Fruit fly (Drosophila melanogaster) whole organism, embryonic: ENCODE data around the gene mRpL13.

Source experiments
- Adf1 ChIP-seq: fragments of 200-800 bp; sonication (Bioruptor generic); IDR thresholded peaks from 2 replicates; pipeline ENCODE4 v1.3.6; 2022; ENCODE audit warnings: missing biosample characterization, missing genetic modification characterization
- CG10274 ChIP-seq: fragments of 200-800 bp; sonication (Bioruptor generic); optimal IDR thresholded peaks from 3 replicates; lab custom pipeline; 2017; ENCODE audit warnings: missing biosample characterization, mild to moderate bottlenecking, missing genetic modification characterization
- CG10543 ChIP-seq: fragments of 200-800 bp; sonication (Bioruptor generic); optimal IDR thresholded peaks from 3 replicates; lab custom pipeline; 2017; ENCODE audit warnings: missing biosample characterization, mild to moderate bottlenecking, missing genetic modification characterization, moderate library complexity
- CG11695 ChIP-seq: fragments of 200-800 bp; sonication (Bioruptor generic); IDR thresholded peaks from 3 replicates; pipeline ENCODE4 v1.3.6; 2022; ENCODE audit warnings: missing biosample characterization, missing genetic modification characterization
- CG12236 ChIP-seq: fragments of 200-800 bp; sonication (Bioruptor generic); optimal IDR thresholded peaks from 2 replicates; lab custom pipeline; 2016; ENCODE audit warnings: missing biosample characterization, missing genetic modification characterization
- CG12299 ChIP-seq: fragments of 200-800 bp; sonication (Bioruptor generic); optimal IDR thresholded peaks from 2 replicates; lab custom pipeline; 2018; ENCODE audit warnings: missing biosample characterization, mild to moderate bottlenecking, missing genetic modification characterization
- CG1233 ChIP-seq: fragments of 200-800 bp; sonication (Bioruptor generic); optimal IDR thresholded peaks from 4 replicates; lab custom pipeline; 2018; ENCODE audit warnings: missing biosample characterization, mild to moderate bottlenecking, missing genetic modification characterization
- CG13296 ChIP-seq: fragments of 200-800 bp; sonication (Bioruptor generic); optimal IDR thresholded peaks from 3 replicates; lab custom pipeline; 2018; ENCODE audit warnings: missing biosample characterization, mild to moderate bottlenecking, missing genetic modification characterization
- CG15514 ChIP-seq: fragments of 200-800 bp; sonication (Bioruptor generic); optimal IDR thresholded peaks from 3 replicates; lab custom pipeline; 2017; ENCODE audit warnings: missing biosample characterization, missing genetic modification characterization, mild to moderate bottlenecking, moderate library complexity, missing genetic modification reagents
- CG17186 ChIP-seq: fragments of 200-800 bp; sonication (Bioruptor generic); optimal IDR thresholded peaks from 3 replicates; lab custom pipeline; 2017; ENCODE audit warnings: missing biosample characterization, missing genetic modification reagents, missing genetic modification characterization
- CG33557 ChIP-seq: fragments of 200-800 bp; sonication (Bioruptor generic); optimal IDR thresholded peaks from 2 replicates; lab custom pipeline; 2019; ENCODE audit warnings: missing biosample characterization, mild to moderate bottlenecking, missing genetic modification characterization, moderate library complexity
- CG34376 ChIP-seq: fragments of 200-800 bp; sonication (Bioruptor generic); optimal IDR thresholded peaks from 2 replicates; lab custom pipeline; 2018; ENCODE audit warnings: missing biosample characterization, mild to moderate bottlenecking, missing genetic modification characterization
- CG4282 ChIP-seq: fragments of 200-800 bp; sonication (Bioruptor generic); optimal IDR thresholded peaks from 2 replicates; lab custom pipeline; 2016; ENCODE audit warnings: missing biosample characterization, missing genetic modification characterization
- CG4730 ChIP-seq: fragments of 200-800 bp; sonication (Bioruptor generic); IDR thresholded peaks from 2 replicates; pipeline ENCODE4 v1.3.6; 2022; ENCODE audit warnings: missing biosample characterization, missing genetic modification characterization
- CG6254 ChIP-seq: fragments of 200-800 bp; sonication (Bioruptor generic); optimal IDR thresholded peaks from 3 replicates; lab custom pipeline; 2017; ENCODE audit warnings: mild to moderate bottlenecking, missing biosample characterization, missing genetic modification reagents, missing genetic modification characterization
- CG6654 ChIP-seq: fragments of 200-800 bp; sonication (Bioruptor generic); optimal IDR thresholded peaks from 2 replicates; lab custom pipeline; 2017; ENCODE audit warnings: missing biosample characterization, mild to moderate bottlenecking, missing genetic modification characterization
- CG6689 ChIP-seq: fragments of 200-800 bp; sonication (Bioruptor generic); IDR thresholded peaks from 2 replicates; pipeline ENCODE4 v1.3.6; 2022; ENCODE audit warnings: missing biosample characterization, missing genetic modification characterization
- CG6854 ChIP-seq: fragments of 200-800 bp; sonication (Bioruptor generic); optimal IDR thresholded peaks from 3 replicates; lab custom pipeline; 2017; ENCODE audit warnings: missing biosample characterization, mild to moderate bottlenecking, missing genetic modification characterization
- CG7372 ChIP-seq: fragments of 200-800 bp; sonication (Bioruptor generic); IDR thresholded peaks from 2 replicates; pipeline ENCODE4 v1.3.6; 2022; ENCODE audit warnings: missing biosample characterization, missing genetic modification characterization
- CG7963 ChIP-seq: fragments of 200-800 bp; sonication (Bioruptor generic); IDR thresholded peaks from 3 replicates; pipeline ENCODE4 v1.3.6; 2022; ENCODE audit warnings: missing biosample characterization, missing genetic modification characterization; ENCODE audit not compliant: partially characterized antibody
- CG8281 ChIP-seq: fragments of 200-800 bp; sonication (Bioruptor generic); optimal IDR thresholded peaks from 2 replicates; lab custom pipeline; 2018; ENCODE audit warnings: missing biosample characterization, mild to moderate bottlenecking, missing genetic modification characterization, moderate library complexity
- CG8478 ChIP-seq: fragments of >200 bp; optimal IDR thresholded peaks from 2 replicates; lab custom pipeline; 2018
- CG8944 ChIP-seq: fragments of 200-800 bp; sonication (Bioruptor generic); optimal IDR thresholded peaks from 3 replicates; lab custom pipeline; 2016; ENCODE audit warnings: missing biosample characterization, missing genetic modification characterization
- CG9215 ChIP-seq: fragments of 200-800 bp; sonication (Bioruptor generic); IDR thresholded peaks from 2 replicates; pipeline ENCODE4 v1.3.6; 2022; ENCODE audit warnings: missing biosample characterization, missing genetic modification characterization
- CG9797 ChIP-seq: fragments of 200-800 bp; sonication (Bioruptor generic); optimal IDR thresholded peaks from 3 replicates; lab custom pipeline; 2018; ENCODE audit warnings: missing biosample characterization, mild to moderate bottlenecking, missing genetic modification characterization
- Doc3 ChIP-seq: fragments of 200-800 bp; sonication (Bioruptor generic); IDR thresholded peaks from 3 replicates; pipeline ENCODE4 v1.3.6; 2022; ENCODE audit warnings: missing biosample characterization, missing genetic modification characterization; ENCODE audit not compliant: partially characterized antibody
- HmgZ ChIP-seq: fragments of 200-800 bp; sonication (Bioruptor generic); optimal IDR thresholded peaks from 2 replicates; lab custom pipeline; 2018; ENCODE audit warnings: missing biosample characterization, mild to moderate bottlenecking, missing genetic modification characterization
- Hr51 ChIP-seq, 2 experiments: fragments of 200-800 bp; sonication (Bioruptor generic); optimal IDR thresholded peaks; 2 replicates in 1 of 2; 3 replicates in 1 of 2; lab custom pipeline; 2016 to 2018; ENCODE audit warnings: missing biosample characterization in 2 of 2, missing genetic modification characterization in 2 of 2, mild to moderate bottlenecking in 1 of 2, moderate library complexity in 1 of 2
- Meics ChIP-seq: fragments of 200-800 bp; sonication (Bioruptor generic); optimal IDR thresholded peaks from 2 replicates; lab custom pipeline; 2017; ENCODE audit warnings: missing biosample characterization, mild to moderate bottlenecking, missing genetic modification characterization
- Six4 ChIP-seq: fragments of 200-800 bp; sonication (Bioruptor generic); optimal IDR thresholded peaks from 2 replicates; lab custom pipeline; 2016; ENCODE audit warnings: missing biosample characterization, missing genetic modification characterization
- Trl ChIP-seq, 3 experiments: fragments of >200 bp in 2 of 3; fragments of 200-800 bp in 1 of 3; sonication (Bioruptor generic) in 1 of 3; optimal IDR thresholded peaks; 2 replicates in 1 of 3; 3 replicates in 2 of 3; lab custom pipeline; 2016 to 2017; ENCODE audit warnings: missing biosample characterization in 1 of 3, missing genetic modification characterization in 1 of 3
- ato ChIP-seq: fragments of 200-800 bp; sonication (Bioruptor generic); IDR thresholded peaks from 2 replicates; pipeline ENCODE4 v1.3.6; 2022; ENCODE audit warnings: missing biosample characterization, missing genetic modification characterization; ENCODE audit not compliant: partially characterized antibody
- cato ChIP-seq: fragments of 200-800 bp; sonication (Bioruptor generic); optimal IDR thresholded peaks from 2 replicates; lab custom pipeline; 2016; ENCODE audit warnings: missing biosample characterization, missing genetic modification characterization, borderline replicate concordance
- corto ChIP-seq: fragments of 200-800 bp; sonication (Bioruptor generic); optimal IDR thresholded peaks from 2 replicates; lab custom pipeline; 2016; ENCODE audit warnings: missing biosample characterization, mild to moderate bottlenecking, missing genetic modification characterization, moderate library complexity
- crol ChIP-seq: fragments of 200-800 bp; sonication (Bioruptor generic); IDR thresholded peaks from 2 replicates; pipeline ENCODE4 v1.3.6; 2022; ENCODE audit warnings: missing biosample characterization, missing genetic modification characterization
- dm ChIP-seq: fragments of 200-800 bp; sonication (Bioruptor generic); optimal IDR thresholded peaks from 3 replicates; lab custom pipeline; 2016; ENCODE audit warnings: missing biosample characterization, missing genetic modification characterization
- dmrt99B ChIP-seq: fragments of 200-800 bp; sonication (Bioruptor generic); optimal IDR thresholded peaks from 2 replicates; lab custom pipeline; 2018; ENCODE audit warnings: missing biosample characterization, mild to moderate bottlenecking, missing genetic modification characterization, moderate library complexity
- ems ChIP-seq: fragments of 200-800 bp; sonication (Bioruptor generic); optimal IDR thresholded peaks from 3 replicates; lab custom pipeline; 2016; ENCODE audit warnings: missing biosample characterization, missing genetic modification characterization
- grn ChIP-seq: fragments of 200-800 bp; sonication (Bioruptor generic); optimal IDR thresholded peaks from 3 replicates; lab custom pipeline; 2017; ENCODE audit warnings: missing biosample characterization, missing genetic modification characterization
- her ChIP-seq: fragments of 200-800 bp; sonication (Bioruptor generic); optimal IDR thresholded peaks from 2 replicates; lab custom pipeline; 2016; ENCODE audit warnings: missing biosample characterization, missing genetic modification characterization
- jigr1 ChIP-seq: fragments of 200-800 bp; sonication (Bioruptor generic); IDR thresholded peaks from 3 replicates; pipeline ENCODE4 v1.3.6; 2022; ENCODE audit warnings: missing biosample characterization, missing genetic modification characterization
- kay ChIP-seq: fragments of 200-800 bp; sonication (Bioruptor generic); optimal IDR thresholded peaks from 2 replicates; lab custom pipeline; 2016; ENCODE audit warnings: missing biosample characterization, missing genetic modification characterization
- nom ChIP-seq: fragments of 200-800 bp; sonication (Bioruptor generic); optimal IDR thresholded peaks from 2 replicates; lab custom pipeline; 2017; ENCODE audit warnings: missing biosample characterization, missing genetic modification characterization, mild to moderate bottlenecking, moderate library complexity, missing genetic modification reagents
- pan ChIP-seq, 4 experiments: fragments of >200 bp in 3 of 4; fragments of 200-800 bp in 1 of 4; sonication (Bioruptor generic) in 1 of 4; optimal IDR thresholded peaks in 3 of 4; IDR thresholded peaks in 1 of 4; 2 replicates each; pipeline versions ENCODE4 v1.3.6 to Lab custom; 2017 to 2022; ENCODE audit warnings: missing biosample characterization in 2 of 4, missing genetic modification characterization in 2 of 4, mixed read lengths in 1 of 4
- phol ChIP-seq: fragments of 200-800 bp; sonication (Bioruptor generic); optimal IDR thresholded peaks from 3 replicates; lab custom pipeline; 2018; ENCODE audit warnings: missing biosample characterization, mild to moderate bottlenecking, missing genetic modification characterization, moderate library complexity
- repo ChIP-seq: fragments of 200-800 bp; sonication (Bioruptor generic); optimal IDR thresholded peaks from 2 replicates; lab custom pipeline; 2016; ENCODE audit warnings: missing biosample characterization, missing genetic modification characterization
- stwl ChIP-seq: fragments of 200-800 bp; sonication (Bioruptor generic); optimal IDR thresholded peaks from 3 replicates; lab custom pipeline; 2018; ENCODE audit warnings: missing biosample characterization, mild to moderate bottlenecking, missing genetic modification characterization, moderate library complexity
- tap ChIP-seq: fragments of 200-800 bp; optimal IDR thresholded peaks from 3 replicates; lab custom pipeline; 2019; ENCODE audit warnings: missing biosample characterization, mild to moderate bottlenecking, missing genetic modification characterization, moderate library complexity
- wor ChIP-seq: fragments of 200-800 bp; sonication (Bioruptor generic); IDR thresholded peaks from 2 replicates; pipeline ENCODE4 v1.3.6; 2022; ENCODE audit warnings: missing biosample characterization, missing genetic modification characterization
- zen ChIP-seq: fragments of 200-800 bp; sonication (Bioruptor generic); optimal IDR thresholded peaks from 3 replicates; lab custom pipeline; 2018; ENCODE audit warnings: missing biosample characterization, mild to moderate bottlenecking, missing genetic modification characterization, moderate library complexity

mRpL13 gene

dm6 chr2L:18906615-18907014, 47.6 kb upstream of the mRpL13 start (continued):
- TF ChIP-seq her (GFP tag; lab: Kevin White, UChicago) (no peak), phol (tag; lab: Kevin White, UChicago) (peak; percentile 67), dm (GFP tag; lab: Kevin White, UChicago) (no peak), Meics (GFP tag; lab: Kevin White, UChicago) (no peak), CG7372 (GFP tag; lab: Robert Waterston, UW) (no peak), CG12299 (tag; lab: Kevin White, UChicago) (no peak), CG11695 (no peak), repo (GFP tag; lab: Kevin White, UChicago) (no peak), CG6689 (GFP tag; lab: Robert Waterston, UW) (peak; percentile 70), CG8944 (GFP tag; lab: Kevin White, UChicago) (no peak), CG34376 (GFP tag; lab: Kevin White, UChicago) (no peak), CG33557 (GFP tag; lab: Kevin White, UChicago) (no peak), stwl (tag; lab: Kevin White, UChicago) (no peak), Adf1 (GFP tag; lab: Robert Waterston, UW) (no peak), CG8281 (tag; lab: Kevin White, UChicago) (no peak), corto (GFP tag; lab: Kevin White, UChicago) (no peak), CG6254 (GFP tag; lab: Kevin White, UChicago) (peak; percentile 52), grn (GFP tag; lab: Kevin White, UChicago) (no peak), CG8478 (lab: Kevin White, UChicago) (no peak), CG7963 (no peak), crol (GFP tag; lab: Robert Waterston, UW) (no peak), CG17186 (GFP tag; lab: Kevin White, UChicago) (no peak), dmrt99B (tag; lab: Kevin White, UChicago) (peak; percentile 59), kay (GFP tag; lab: Kevin White, UChicago) (no peak), Hr51 (GFP tag; optimal IDR thresholded peaks at IDR 0.05; lab: Kevin White, UChicago) (no peak), CG12236 (no peak), tap (tag; lab: Kevin White, UChicago) (peak; percentile 47), CG9797 (GFP tag; lab: Kevin White, UChicago) (no peak), CG6854 (GFP tag; lab: Kevin White, UChicago) (no peak), Trl (optimal IDR thresholded peaks at IDR 0.05; lab: Kevin White, UChicago) (no peak), Trl (GFP tag; optimal IDR thresholded peaks at IDR 0.05; lab: Kevin White, UChicago) (no peak), HmgZ (tag; lab: Kevin White, UChicago) (no peak), Six4 (peak; percentile 26), CG4282 (GFP tag; lab: Kevin White, UChicago) (no peak), CG4730 (GFP tag; lab: Robert Waterston, UW) (0 out of 2 replicates have a peak, but pooled peaks have one; percentile 10), nom (GFP tag; lab: Kevin White, UChicago) (no peak), CG9215 (GFP tag; lab: Robert Waterston, UW) (no peak), zen (tag; lab: Kevin White, UChicago) (peak; percentile 35), cato (GFP tag; lab: Kevin White, UChicago) (no peak), CG10543 (GFP tag; lab: Kevin White, UChicago) (no peak), CG6654 (GFP tag; lab: Kevin White, UChicago) (no peak), Doc3 (GFP tag; lab: Robert Waterston, UW) (no peak), CG13296 (no peak), jigr1 (GFP tag; lab: Robert Waterston, UW) (no peak), wor (GFP tag; lab: Robert Waterston, UW) (no peak; the same call in 1 of the 2 replicates), CG10274 (GFP tag; lab: Kevin White, UChicago) (no peak), CG1233 (GFP tag; lab: Kevin White, UChicago) (peak; percentile 5), CG15514 (GFP tag; lab: Kevin White, UChicago) (peak; percentile 3), ato (GFP tag; lab: Robert Waterston, UW) (no peak), ems (GFP tag; lab: Kevin White, UChicago) (no peak), pan (optimal IDR thresholded peaks at IDR 0.05; lab: Kevin White, UChicago) (no peak), pan (GFP tag; optimal IDR thresholded peaks at IDR 0.05 in 1 of 2, IDR thresholded peaks at IDR 0.05 in 1 of 2) (peak in 1 of 2 experiments; percentile 48)
